Worm (Caenorhabditis elegans) whole organism, young adult: ENCODE measurements around the gene memb-2.

Experiments used
- B0019.2 ChIP-seq: fragments of 200-800 bp; sonication (Bioruptor generic); conservative IDR thresholded peaks from 2 replicates; pipeline ENCODE4 v1.3.6; 2022; ENCODE audit warnings: missing genetic modification reagents, missing genetic modification characterization, missing compliant biosample characterization
- B0035.1 ChIP-seq: sonication (generic microtip); optimal IDR thresholded peaks from 2 replicates; lab custom pipeline; 2016; ENCODE audit warnings: missing genetic modification characterization, mild to moderate bottlenecking, missing compliant biosample characterization, missing genotype, missing genetic modification reagents
- B0261.1 ChIP-seq: sonication (generic microtip); optimal IDR thresholded peaks from 2 replicates; lab custom pipeline; 2016; ENCODE audit warnings: mild to moderate bottlenecking, missing genetic modification characterization, moderate library complexity, missing compliant biosample characterization
- B0336.3 ChIP-seq: fragments of 200-800 bp; sonication (Bioruptor generic); IDR thresholded peaks from 2 replicates; pipeline ENCODE4 v1.3.6; 2022; ENCODE audit warnings: missing genetic modification characterization, missing compliant biosample characterization
- D2030.7 ChIP-seq: fragments of 200-800 bp; sonication (Bioruptor generic); IDR thresholded peaks from 2 replicates; pipeline ENCODE4 v1.3.6; 2022; ENCODE audit warnings: missing genetic modification reagents, missing genetic modification characterization, missing compliant biosample characterization
- F33H1.4 ChIP-seq: fragments of 200-800 bp; sonication (Bioruptor generic); IDR thresholded peaks from 2 replicates; pipeline ENCODE4 v1.3.6; 2022; ENCODE audit warnings: missing genetic modification reagents, missing genetic modification characterization, missing compliant biosample characterization
- F39B2.1 ChIP-seq: fragments of 200-800 bp; sonication (Bioruptor generic); IDR thresholded peaks from 2 replicates; pipeline ENCODE4 v1.3.6; 2022; ENCODE audit warnings: missing genetic modification reagents, missing genetic modification characterization, missing compliant biosample characterization
- Y53G8AR.9 ChIP-seq: fragments of 200-800 bp; sonication (Bioruptor generic); conservative IDR thresholded peaks from 2 replicates; pipeline ENCODE4 v1.3.6; 2022; ENCODE audit warnings: missing genetic modification reagents, missing genetic modification characterization, missing compliant biosample characterization
- Y56A3A.18 ChIP-seq: fragments of 200-800 bp; sonication (Bioruptor generic); IDR thresholded peaks from 2 replicates; pipeline ENCODE4 v1.3.6; 2022; ENCODE audit warnings: missing genetic modification reagents, missing genetic modification characterization, missing compliant biosample characterization
- ZK185.1 ChIP-seq: sonication (generic microtip); optimal IDR thresholded peaks from 2 replicates; lab custom pipeline; 2016; ENCODE audit warnings: mild to moderate bottlenecking, missing genetic modification characterization, missing compliant biosample characterization; ENCODE audit not compliant: poor library complexity, severe bottlenecking
- akir-1 ChIP-seq: fragments of 200-800 bp; sonication (Bioruptor generic); optimal IDR thresholded peaks from 2 replicates; lab custom pipeline; 2018; ENCODE audit warnings: mild to moderate bottlenecking, missing genetic modification characterization, moderate library complexity, missing compliant biosample characterization
- aptf-2 ChIP-seq: fragments of 200-800 bp; sonication (Bioruptor generic); conservative IDR thresholded peaks from 2 replicates; pipeline ENCODE4 v1.3.6; 2022; ENCODE audit warnings: missing genetic modification reagents, missing genetic modification characterization, missing compliant biosample characterization
- atf-7 ChIP-seq: sonication (generic microtip); optimal IDR thresholded peaks from 2 replicates; lab custom pipeline; 2017; ENCODE audit warnings: mild to moderate bottlenecking, missing genetic modification characterization, missing compliant biosample characterization
- attf-3 ChIP-seq: fragments of 200-800 bp; sonication (Bioruptor generic); conservative IDR thresholded peaks from 2 replicates; pipeline ENCODE4 v1.3.6; 2022; ENCODE audit warnings: missing genetic modification reagents, missing genetic modification characterization, missing compliant biosample characterization
- attf-5 ChIP-seq: fragments of 200-800 bp; sonication (Bioruptor generic); optimal IDR thresholded peaks from 2 replicates; lab custom pipeline; 2018; ENCODE audit warnings: mild to moderate bottlenecking, missing genetic modification characterization, missing compliant biosample characterization
- bed-2 ChIP-seq: fragments of 200-800 bp; sonication (Bioruptor generic); IDR thresholded peaks from 2 replicates; pipeline ENCODE4 v1.3.6; 2022; ENCODE audit warnings: missing genetic modification reagents, missing genetic modification characterization, missing compliant biosample characterization
- ccch-3 ChIP-seq: fragments of 200-800 bp; sonication (Bioruptor generic); optimal IDR thresholded peaks from 2 replicates; lab custom pipeline; 2018; ENCODE audit warnings: mild to moderate bottlenecking, missing genetic modification characterization, missing compliant biosample characterization
- cebp-1 ChIP-seq, 2 experiments: fragments of 200-800 bp in 1 of 2; sonication (Bioruptor generic) in 1 of 2; sonication (generic microtip) in 1 of 2; IDR thresholded peaks in 1 of 2; optimal IDR thresholded peaks in 1 of 2; 2 replicates each; pipeline versions ENCODE4 v1.3.6 to Lab custom; 2017 to 2022; ENCODE audit warnings: missing compliant biosample characterization in 2 of 2, missing genetic modification characterization in 2 of 2, mild to moderate bottlenecking in 1 of 2, missing genetic modification reagents in 1 of 2, moderate library complexity in 1 of 2
- ceh-40 ChIP-seq: fragments of 200-800 bp; sonication (Bioruptor generic); IDR thresholded peaks from 2 replicates; pipeline ENCODE4 v1.3.6; 2022; ENCODE audit warnings: missing genetic modification characterization, missing compliant biosample characterization
- ceh-58 ChIP-seq: fragments of 200-800 bp; sonication (Bioruptor generic); IDR thresholded peaks from 2 replicates; pipeline ENCODE4 v1.3.6; 2022; ENCODE audit warnings: missing genetic modification characterization, missing compliant biosample characterization
- ceh-79 ChIP-seq: sonication (generic microtip); optimal IDR thresholded peaks from 2 replicates; lab custom pipeline; 2017; ENCODE audit warnings: mild to moderate bottlenecking, missing genetic modification characterization, missing compliant biosample characterization
- egl-18 ChIP-seq: fragments of 200-800 bp; sonication (Bioruptor generic); IDR thresholded peaks from 2 replicates; pipeline ENCODE4 v1.3.6; 2022; ENCODE audit warnings: missing genetic modification reagents, missing genetic modification characterization, missing compliant biosample characterization
- egl-44 ChIP-seq: fragments of 200-800 bp; sonication (Bioruptor generic); IDR thresholded peaks from 2 replicates; pipeline ENCODE4 v1.3.6; 2022; ENCODE audit warnings: missing genetic modification reagents, missing genetic modification characterization, missing compliant biosample characterization
- egrh-3 ChIP-seq: fragments of 200-800 bp; sonication (Bioruptor generic); IDR thresholded peaks from 2 replicates; pipeline ENCODE4 v1.3.6; 2022; ENCODE audit warnings: missing genetic modification reagents, missing genetic modification characterization, missing compliant biosample characterization
- hlh-12 ChIP-seq: sonication (generic microtip); optimal IDR thresholded peaks from 2 replicates; lab custom pipeline; 2016; ENCODE audit warnings: missing genetic modification characterization, missing compliant biosample characterization
- hrde-1 ChIP-seq: sonication (generic microtip); optimal IDR thresholded peaks from 2 replicates; lab custom pipeline; 2016; ENCODE audit warnings: missing genetic modification characterization, mild to moderate bottlenecking, missing compliant biosample characterization, moderate library complexity, missing genotype, missing genetic modification reagents, borderline replicate concordance
- lin-54 ChIP-seq: fragments of 200-800 bp; sonication (Bioruptor generic); optimal IDR thresholded peaks from 2 replicates; lab custom pipeline; 2018; ENCODE audit warnings: mild to moderate bottlenecking, missing genetic modification characterization, missing compliant biosample characterization
- madf-10 ChIP-seq: sonication (generic microtip); optimal IDR thresholded peaks from 2 replicates; lab custom pipeline; 2016; ENCODE audit warnings: mild to moderate bottlenecking, missing genetic modification characterization, missing compliant biosample characterization
- madf-3 ChIP-seq: fragments of 200-800 bp; sonication (Bioruptor generic); IDR thresholded peaks from 2 replicates; pipeline ENCODE4 v1.3.6; 2022; ENCODE audit warnings: missing genetic modification reagents, missing genetic modification characterization, missing compliant biosample characterization
- madf-6 ChIP-seq: fragments of 200-800 bp; sonication (Bioruptor generic); IDR thresholded peaks from 2 replicates; pipeline ENCODE4 v1.3.6; 2022; ENCODE audit warnings: missing genetic modification reagents, missing genetic modification characterization, missing compliant biosample characterization
- madf-8 ChIP-seq: fragments of 200-800 bp; sonication (Bioruptor generic); conservative IDR thresholded peaks from 2 replicates; pipeline ENCODE4 v1.3.6; 2022; ENCODE audit warnings: missing genetic modification reagents, missing genetic modification characterization, missing compliant biosample characterization
- nhr-120 ChIP-seq: fragments of 200-800 bp; sonication (Bioruptor generic); IDR thresholded peaks from 2 replicates; pipeline ENCODE4 v1.3.6; 2022; ENCODE audit warnings: missing genetic modification characterization, missing compliant biosample characterization
- nhr-179 ChIP-seq: sonication (generic microtip); optimal IDR thresholded peaks from 2 replicates; lab custom pipeline; 2016; ENCODE audit warnings: mild to moderate bottlenecking, missing genetic modification characterization, missing compliant biosample characterization
- nhr-27 ChIP-seq: fragments of 200-800 bp; sonication (Bioruptor generic); optimal IDR thresholded peaks from 2 replicates; lab custom pipeline; 2018; ENCODE audit warnings: mild to moderate bottlenecking, missing genetic modification characterization, moderate library complexity, missing compliant biosample characterization
- rcor-1 ChIP-seq: fragments of 200-800 bp; sonication (Bioruptor generic); IDR thresholded peaks from 2 replicates; pipeline ENCODE4 v1.3.6; 2022; ENCODE audit warnings: missing genetic modification reagents, missing genetic modification characterization, missing compliant biosample characterization
- repo-1 ChIP-seq: sonication (generic microtip); optimal IDR thresholded peaks from 2 replicates; lab custom pipeline; 2017; ENCODE audit warnings: mild to moderate bottlenecking, missing genetic modification characterization, missing compliant biosample characterization
- snpc-1.1 ChIP-seq: sonication (generic microtip); optimal IDR thresholded peaks from 2 replicates; lab custom pipeline; 2017; ENCODE audit warnings: missing genetic modification characterization, mild to moderate bottlenecking, missing compliant biosample characterization, antibody characterized with exemption, moderate library complexity, missing genotype, missing genetic modification reagents; ENCODE audit not compliant: insufficient read depth
- snpc-1.3 ChIP-seq: sonication (generic microtip); optimal IDR thresholded peaks from 2 replicates; lab custom pipeline; 2017; ENCODE audit warnings: missing genetic modification characterization, mild to moderate bottlenecking, missing compliant biosample characterization, antibody characterized with exemption, moderate library complexity, missing genotype, missing genetic modification reagents; ENCODE audit not compliant: insufficient read depth
- somi-1 ChIP-seq: fragments of 200-800 bp; sonication (Bioruptor generic); optimal IDR thresholded peaks from 2 replicates; lab custom pipeline; 2018; ENCODE audit warnings: mild to moderate bottlenecking, missing genetic modification characterization, missing compliant biosample characterization
- unc-130 ChIP-seq: sonication (generic microtip); optimal IDR thresholded peaks from 2 replicates; lab custom pipeline; 2016; ENCODE audit warnings: missing genetic modification reagents, missing genetic modification characterization, missing compliant biosample characterization
- xnd-1 ChIP-seq: sonication (generic microtip); optimal IDR thresholded peaks from 2 replicates; lab custom pipeline; 2016; ENCODE audit warnings: missing genotype, missing genetic modification reagents, missing genetic modification characterization, missing compliant biosample characterization
- zfh-2 ChIP-seq: fragments of 200-800 bp; sonication (Bioruptor generic); conservative IDR thresholded peaks from 2 replicates; pipeline ENCODE4 v1.3.6; 2022; ENCODE audit warnings: missing genetic modification reagents, missing genetic modification characterization, missing compliant biosample characterization
- ztf-26 ChIP-seq: sonication (generic microtip); optimal IDR thresholded peaks from 2 replicates; lab custom pipeline; 2017; ENCODE audit warnings: missing genetic modification characterization, missing compliant biosample characterization
- ztf-28 ChIP-seq: fragments of 200-800 bp; sonication (Bioruptor generic); IDR thresholded peaks from 2 replicates; pipeline ENCODE4 v1.3.6; 2022; ENCODE audit warnings: missing genetic modification reagents, missing genetic modification characterization, missing compliant biosample characterization
- ztf-3 ChIP-seq: fragments of 200-800 bp; sonication (Bioruptor generic); optimal IDR thresholded peaks from 2 replicates; lab custom pipeline; 2018; ENCODE audit warnings: mild to moderate bottlenecking, missing genetic modification characterization, missing compliant biosample characterization

The memb-2 gene

DNA sequence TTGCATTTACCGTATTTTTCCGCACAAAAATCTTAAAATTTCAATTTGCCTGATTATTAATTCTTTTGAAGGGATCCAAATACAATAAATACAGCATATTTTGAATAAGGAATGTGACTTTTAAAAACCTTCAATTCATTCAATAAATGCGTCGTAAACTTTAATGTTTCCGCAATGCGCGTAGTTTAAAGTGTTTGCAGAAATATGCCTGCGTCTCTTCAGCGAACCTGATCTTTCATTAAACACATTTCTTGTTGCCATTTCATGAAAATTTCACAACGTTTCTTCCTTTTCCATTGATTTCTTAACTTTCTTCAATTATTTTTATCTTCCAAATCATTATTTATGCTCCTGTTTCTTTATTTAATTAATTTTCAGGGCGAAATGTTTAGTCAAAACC lies 27.6 kb downstream of the memb-2 start, which contains the start of gene vps-37 (continued):
- TF ChIP-seq madf-8 (GFP tag; lab: Robert Waterston, UW) (peak; percentile 50; the same call in 1 of the 2 replicates), nhr-120 (GFP tag; lab: Robert Waterston, UW) (no peak), B0336.3 (GFP tag; lab: Robert Waterston, UW) (no peak), Y53G8AR.9 (GFP tag; lab: Robert Waterston, UW) (no peak)

DNA sequence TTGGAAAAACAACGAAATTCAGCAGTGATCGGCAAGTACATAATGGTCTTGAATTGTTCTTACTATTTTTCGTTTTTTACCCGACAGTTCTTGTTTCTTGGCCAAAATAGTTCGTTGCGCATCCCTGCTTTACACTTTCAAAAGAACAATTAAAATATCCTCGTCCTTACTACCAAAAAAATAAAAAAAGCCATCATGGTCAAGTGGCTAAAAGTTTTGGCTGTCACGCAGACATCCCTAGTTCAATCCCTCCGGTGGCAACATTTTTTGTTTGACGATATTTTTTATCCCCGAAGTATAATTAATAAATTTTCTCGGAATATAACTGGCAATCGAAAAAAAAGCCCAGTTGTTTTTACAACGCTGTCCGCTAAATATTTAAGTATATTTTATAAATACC lies 28.1 kb downstream of the memb-2 start:
- peak; percentile 80 for TF ChIP-seq F39B2.1 (GFP tag; lab: Robert Waterston, UW)
- TF ChIP-seq B0336.3 (GFP tag; lab: Robert Waterston, UW) = peak; percentile 95
- no peak for TF ChIP-seq hlh-12 (tag; lab: Kevin White, UChicago)
- TF ChIP-seq bed-2 (GFP tag; lab: Robert Waterston, UW) = no peak
- no peak for TF ChIP-seq somi-1 (GFP tag; lab: Kevin White, UChicago)
- TF ChIP-seq B0035.1 = no peak
- peak; percentile 81 for TF ChIP-seq snpc-1.3 (tag; lab: Kevin White, UChicago)
- no peak for TF ChIP-seq cebp-1 (GFP tag; IDR thresholded peaks at IDR 0.05; lab: Robert Waterston, UW)
- TF ChIP-seq cebp-1 (tag; optimal IDR thresholded peaks at IDR 0.05; lab: Kevin White, UChicago) = no peak
- TF ChIP-seq aptf-2 (GFP tag; lab: Robert Waterston, UW) = 0 out of 2 replicates have a peak, but pooled peaks have one; percentile 10
- no peak for TF ChIP-seq akir-1 (GFP tag; lab: Kevin White, UChicago)
- no peak; the same call in 1 of the 2 replicates for TF ChIP-seq attf-3 (GFP tag; lab: Robert Waterston, UW)
- peak; percentile 56 for TF ChIP-seq lin-54
- peak; percentile 13 for TF ChIP-seq unc-130 (GFP tag; lab: Kevin White, UChicago)
- peak; percentile 62 for TF ChIP-seq hrde-1 (tag; lab: Kevin White, UChicago)
- peak; percentile 59; the same call in 1 of the 2 replicates for TF ChIP-seq B0019.2
- peak; percentile 83 for TF ChIP-seq madf-3 (GFP tag; lab: Robert Waterston, UW)
- TF ChIP-seq nhr-27 = no peak
- TF ChIP-seq atf-7 (tag; lab: Kevin White, UChicago) = peak; percentile 72
- TF ChIP-seq attf-5 (GFP tag; lab: Kevin White, UChicago) = peak; percentile 46
- TF ChIP-seq ztf-28 (GFP tag; lab: Robert Waterston, UW) = 0 out of 2 replicates have a peak, but pooled peaks have one; percentile 55
- TF ChIP-seq F33H1.4 = peak; percentile 9; the same call in 1 of the 2 replicates
- peak; percentile 68 for TF ChIP-seq snpc-1.1 (tag; lab: Kevin White, UChicago)
- peak; percentile 67 for TF ChIP-seq B0261.1 (tag; lab: Kevin White, UChicago)
- TF ChIP-seq Y56A3A.18 (GFP tag; lab: Robert Waterston, UW) = no peak
- TF ChIP-seq egrh-3 = no peak
- TF ChIP-seq repo-1 (tag; lab: Kevin White, UChicago) = peak; percentile 29
- no peak for TF ChIP-seq ceh-58 (GFP tag; lab: Robert Waterston, UW)
- no peak for TF ChIP-seq egl-18 (GFP tag; lab: Robert Waterston, UW)
- peak; percentile 51 for TF ChIP-seq rcor-1 (GFP tag; lab: Robert Waterston, UW)
- no peak for TF ChIP-seq nhr-179 (tag; lab: Kevin White, UChicago)
- TF ChIP-seq Y53G8AR.9 (GFP tag; lab: Robert Waterston, UW) = no peak; the same call in 1 of the 2 replicates
- peak; percentile 79 for TF ChIP-seq D2030.7 (GFP tag; lab: Robert Waterston, UW)
- TF ChIP-seq madf-10 = no peak
- TF ChIP-seq ztf-3 (GFP tag; lab: Kevin White, UChicago) = no peak
- peak; percentile 16 for TF ChIP-seq ceh-79 (tag; lab: Kevin White, UChicago)
- no peak for TF ChIP-seq ztf-26 (tag; lab: Kevin White, UChicago)
- TF ChIP-seq ccch-3 (GFP tag; lab: Kevin White, UChicago) = no peak
- TF ChIP-seq xnd-1 (tag; lab: Kevin White, UChicago) = peak; percentile 38
- 0 out of 2 replicates have a peak, but pooled peaks have one; percentile 75 for TF ChIP-seq ceh-40
- TF ChIP-seq egl-44 (GFP tag; lab: Robert Waterston, UW) = no peak
- no peak for TF ChIP-seq ZK185.1
- no peak for TF ChIP-seq madf-8 (GFP tag; lab: Robert Waterston, UW)
- TF ChIP-seq zfh-2 (GFP tag; lab: Robert Waterston, UW) = no peak
- TF ChIP-seq madf-6 (GFP tag; lab: Robert Waterston, UW) = peak; percentile 77
